Fruit fly (Drosophila melanogaster) whole organism, embryonic: ENCODE data around the gene sicily.
A peak's percentile ranks its signal among the peaks of the same experiment; 100 is the strongest.

ENCODE experiments used
- Asciz ChIP-seq: fragments of 200-800 bp; sonication (Bioruptor generic); optimal IDR thresholded peaks from 2 replicates; lab custom pipeline; 2017; ENCODE audit warnings: missing biosample characterization, mild to moderate bottlenecking, missing genetic modification characterization, missing genetic modification reagents
- BEAF-32 ChIP-seq: fragments of 200-800 bp; sonication (Bioruptor generic); optimal IDR thresholded peaks from 3 replicates; lab custom pipeline; 2017; ENCODE audit warnings: missing biosample characterization, missing genetic modification characterization, mild to moderate bottlenecking, moderate library complexity, missing genetic modification reagents
- Blimp-1 ChIP-seq: fragments of 200-800 bp; sonication (Bioruptor generic); optimal IDR thresholded peaks from 3 replicates; lab custom pipeline; 2018; ENCODE audit warnings: missing biosample characterization, missing genetic modification characterization, mild to moderate bottlenecking, moderate library complexity, missing genetic modification reagents
- CG10267 ChIP-seq: fragments of 200-800 bp; sonication (Bioruptor generic); optimal IDR thresholded peaks from 2 replicates; lab custom pipeline; 2018; ENCODE audit warnings: missing biosample characterization, mild to moderate bottlenecking, missing genetic modification characterization, moderate library complexity
- CG13287 ChIP-seq: fragments of 200-800 bp; sonication (Bioruptor generic); IDR thresholded peaks from 2 replicates; pipeline ENCODE4 v1.3.6; 2022; ENCODE audit warnings: missing biosample characterization, missing genetic modification characterization; ENCODE audit not compliant: partially characterized antibody
- CG13424 ChIP-seq: fragments of 200-800 bp; sonication (Bioruptor generic); optimal IDR thresholded peaks from 2 replicates; lab custom pipeline; 2019; ENCODE audit warnings: missing biosample characterization, mild to moderate bottlenecking, missing genetic modification characterization, moderate library complexity
- CG13624 ChIP-seq: fragments of 200-800 bp; sonication (Bioruptor generic); optimal IDR thresholded peaks from 2 replicates; lab custom pipeline; 2016; ENCODE audit warnings: missing biosample characterization, missing genetic modification characterization
- CG14965 ChIP-seq: fragments of 200-800 bp; sonication (Bioruptor generic); optimal IDR thresholded peaks from 2 replicates; lab custom pipeline; 2016; ENCODE audit warnings: missing biosample characterization, missing genetic modification characterization, borderline replicate concordance
- CG17186 ChIP-seq: fragments of 200-800 bp; sonication (Bioruptor generic); optimal IDR thresholded peaks from 3 replicates; lab custom pipeline; 2017; ENCODE audit warnings: missing biosample characterization, missing genetic modification reagents, missing genetic modification characterization
- CG17359 ChIP-seq: fragments of 200-800 bp; sonication (Bioruptor generic); optimal IDR thresholded peaks from 3 replicates; lab custom pipeline; 2018; ENCODE audit warnings: missing biosample characterization, mild to moderate bottlenecking, missing genetic modification characterization, moderate library complexity
- CG2129 ChIP-seq: fragments of 200-800 bp; sonication (Bioruptor generic); IDR thresholded peaks from 2 replicates; pipeline ENCODE4 v1.3.6; 2022; ENCODE audit warnings: missing biosample characterization, missing genetic modification characterization; ENCODE audit not compliant: partially characterized antibody
- CG32532 ChIP-seq: fragments of 200-800 bp; sonication (Bioruptor generic); IDR thresholded peaks from 2 replicates; pipeline ENCODE4 v1.3.6; 2022; ENCODE audit warnings: missing biosample characterization, missing genetic modification characterization
- CG3281 ChIP-seq: fragments of 200-800 bp; sonication (Bioruptor generic); optimal IDR thresholded peaks from 3 replicates; lab custom pipeline; 2017; ENCODE audit warnings: missing biosample characterization, mild to moderate bottlenecking, missing genetic modification characterization
- CG34422 ChIP-seq: fragments of 200-800 bp; sonication (Bioruptor generic); IDR thresholded peaks from 3 replicates; pipeline ENCODE4 v1.3.6; 2022; ENCODE audit warnings: missing biosample characterization, missing genetic modification characterization
- CG3847 ChIP-seq: fragments of 200-800 bp; sonication (Bioruptor generic); IDR thresholded peaks from 2 replicates; pipeline ENCODE4 v1.3.6; 2022; ENCODE audit warnings: missing biosample characterization, missing genetic modification characterization
- CG4360 ChIP-seq: fragments of 200-800 bp; sonication (Bioruptor generic); IDR thresholded peaks from 2 replicates; pipeline ENCODE4 v1.3.6; 2022; ENCODE audit warnings: missing biosample characterization, missing genetic modification characterization
- CG4404 ChIP-seq: fragments of 200-800 bp; sonication (Bioruptor generic); IDR thresholded peaks from 2 replicates; pipeline ENCODE4 v1.3.6; 2022; ENCODE audit warnings: missing biosample characterization, missing genetic modification characterization
- CG6689 ChIP-seq: fragments of 200-800 bp; sonication (Bioruptor generic); IDR thresholded peaks from 2 replicates; pipeline ENCODE4 v1.3.6; 2022; ENCODE audit warnings: missing biosample characterization, missing genetic modification characterization
- CG6791 ChIP-seq: fragments of 200-800 bp; sonication (Bioruptor generic); IDR thresholded peaks from 3 replicates; pipeline ENCODE4 v1.3.6; 2022; ENCODE audit warnings: missing biosample characterization, missing genetic modification characterization; ENCODE audit not compliant: partially characterized antibody
- Dll ChIP-seq: fragments of 200-800 bp; sonication (Bioruptor generic); IDR thresholded peaks from 4 replicates; pipeline ENCODE4 v1.3.6; 2022; ENCODE audit warnings: missing biosample characterization, missing genetic modification characterization; ENCODE audit not compliant: partially characterized antibody
- Doc3 ChIP-seq: fragments of 200-800 bp; sonication (Bioruptor generic); IDR thresholded peaks from 3 replicates; pipeline ENCODE4 v1.3.6; 2022; ENCODE audit warnings: missing biosample characterization, missing genetic modification characterization; ENCODE audit not compliant: partially characterized antibody
- Ets65A ChIP-seq: fragments of 200-800 bp; sonication (Bioruptor generic); peaks from one replicate; lab custom pipeline; 2016; ENCODE audit warnings: missing biosample characterization, missing genetic modification characterization
- Hr3 ChIP-seq: fragments of 200-800 bp; sonication (Bioruptor generic); optimal IDR thresholded peaks from 3 replicates; lab custom pipeline; 2016; ENCODE audit warnings: missing biosample characterization, missing genetic modification characterization
- Hr78 ChIP-seq, 2 experiments: fragments of 200-800 bp in 1 of 2; fragments of >200 bp in 1 of 2; sonication (Bioruptor generic) in 1 of 2; optimal IDR thresholded peaks; 2 replicates each; lab custom pipeline; 2017 to 2019; ENCODE audit warnings: missing biosample characterization in 2 of 2, missing genetic modification characterization in 2 of 2, mild to moderate bottlenecking in 1 of 2, moderate library complexity in 1 of 2
- Nf-YA ChIP-seq: fragments of 200-800 bp; sonication (Bioruptor generic); IDR thresholded peaks from 2 replicates; pipeline ENCODE4 v1.3.6; 2022; ENCODE audit warnings: missing biosample characterization, missing genetic modification characterization
- Opbp ChIP-seq: fragments of 200-800 bp; sonication (Bioruptor generic); IDR thresholded peaks from 3 replicates; pipeline ENCODE4 v1.3.6; 2022; ENCODE audit warnings: missing biosample characterization, missing genetic modification characterization; ENCODE audit not compliant: partially characterized antibody
- Scr ChIP-seq: fragments of 200-800 bp; sonication (Bioruptor generic); IDR thresholded peaks from 2 replicates; pipeline ENCODE4 v1.3.6; 2022; ENCODE audit warnings: missing biosample characterization, missing genetic modification characterization; ENCODE audit not compliant: partially characterized antibody
- Sry-β ChIP-seq: fragments of 200-800 bp; sonication (Bioruptor generic); optimal IDR thresholded peaks from 2 replicates; lab custom pipeline; 2018; ENCODE audit warnings: missing biosample characterization, mild to moderate bottlenecking, missing genetic modification characterization, moderate library complexity
- ab ChIP-seq: fragments of 200-800 bp; sonication (Bioruptor generic); optimal IDR thresholded peaks from 2 replicates; lab custom pipeline; 2016; ENCODE audit warnings: missing biosample characterization, missing genetic modification characterization
- amos ChIP-seq: fragments of 200-800 bp; sonication (Bioruptor generic); IDR thresholded peaks from 2 replicates; pipeline ENCODE4 v1.3.6; 2022; ENCODE audit warnings: missing biosample characterization, missing genetic modification characterization; ENCODE audit not compliant: partially characterized antibody
- bbx ChIP-seq: fragments of 200-800 bp; sonication (Bioruptor generic); IDR thresholded peaks from 2 replicates; pipeline ENCODE4 v1.3.6; 2022; ENCODE audit warnings: missing biosample characterization, missing genetic modification characterization; ENCODE audit not compliant: partially characterized antibody
- dan ChIP-seq: fragments of 200-800 bp; sonication (Bioruptor generic); IDR thresholded peaks from 2 replicates; pipeline ENCODE4 v1.3.6; 2022; ENCODE audit warnings: missing biosample characterization, missing genetic modification characterization
- dm ChIP-seq: fragments of 200-800 bp; sonication (Bioruptor generic); optimal IDR thresholded peaks from 3 replicates; lab custom pipeline; 2016; ENCODE audit warnings: missing biosample characterization, missing genetic modification characterization
- gce ChIP-seq: fragments of 200-800 bp; sonication (Bioruptor generic); IDR thresholded peaks from 3 replicates; pipeline ENCODE4 v1.3.6; 2022; ENCODE audit warnings: missing biosample characterization, missing genetic modification characterization
- gro ChIP-seq: fragments of 200-800 bp; sonication (Bioruptor generic); optimal IDR thresholded peaks from 2 replicates; lab custom pipeline; 2016; ENCODE audit warnings: missing biosample characterization, missing genetic modification characterization
- inv ChIP-seq: fragments of 200-800 bp; sonication (Bioruptor generic); IDR thresholded peaks from 2 replicates; pipeline ENCODE4 v1.3.6; 2022; ENCODE audit warnings: missing biosample characterization, missing genetic modification characterization; ENCODE audit not compliant: partially characterized antibody
- mirr ChIP-seq: fragments of 200-800 bp; sonication (Bioruptor generic); optimal IDR thresholded peaks from 3 replicates; lab custom pipeline; 2018; ENCODE audit warnings: missing biosample characterization, mild to moderate bottlenecking, missing genetic modification characterization
- phol ChIP-seq: fragments of 200-800 bp; sonication (Bioruptor generic); optimal IDR thresholded peaks from 3 replicates; lab custom pipeline; 2018; ENCODE audit warnings: missing biosample characterization, mild to moderate bottlenecking, missing genetic modification characterization, moderate library complexity
- pnt ChIP-seq: fragments of 200-800 bp; sonication (Bioruptor generic); optimal IDR thresholded peaks from 3 replicates; lab custom pipeline; 2016; ENCODE audit warnings: missing biosample characterization, missing genetic modification characterization
- row ChIP-seq: fragments of 200-800 bp; sonication (Bioruptor generic); IDR thresholded peaks from 3 replicates; pipeline ENCODE4 v1.3.6; 2022; ENCODE audit warnings: missing biosample characterization, missing genetic modification characterization
- unc-4 ChIP-seq: fragments of 200-800 bp; sonication (Bioruptor generic); IDR thresholded peaks from 2 replicates; pipeline ENCODE4 v1.3.6; 2022; ENCODE audit warnings: missing biosample characterization, missing genetic modification characterization; ENCODE audit not compliant: partially characterized antibody
- zen ChIP-seq: fragments of 200-800 bp; sonication (Bioruptor generic); optimal IDR thresholded peaks from 3 replicates; lab custom pipeline; 2018; ENCODE audit warnings: missing biosample characterization, mild to moderate bottlenecking, missing genetic modification characterization, moderate library complexity

Gene sicily

DNA sequence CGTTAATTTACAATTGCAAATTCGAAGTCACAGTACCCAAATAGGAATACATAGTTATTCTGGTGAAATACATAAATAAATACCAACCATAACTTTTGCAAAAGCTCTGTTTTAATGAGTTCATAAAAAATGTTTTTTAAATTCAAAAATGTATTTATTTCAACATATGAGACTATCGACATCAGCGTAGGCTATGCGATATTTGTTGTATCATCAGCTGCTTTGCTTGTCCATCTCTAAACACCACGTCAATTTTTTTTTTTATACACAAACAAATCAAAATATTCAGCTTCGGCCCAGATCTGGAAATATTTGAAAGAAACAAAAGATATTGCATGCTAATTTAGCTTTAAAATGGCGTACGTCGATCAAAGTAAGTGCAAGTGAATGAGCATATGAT lies 3.4 kb upstream of the sicily start, which contains the start of gene CG1840 (continued):
- no peak for TF ChIP-seq CG6689 (GFP tag; lab: Robert Waterston, UW)
- peak; percentile 80 for TF ChIP-seq unc-4
- peak; percentile 65 for TF ChIP-seq CG17359 (tag; lab: Kevin White, UChicago)
- peak; percentile 22; the same call in 1 of the 2 replicates for TF ChIP-seq CG32532

DNA sequence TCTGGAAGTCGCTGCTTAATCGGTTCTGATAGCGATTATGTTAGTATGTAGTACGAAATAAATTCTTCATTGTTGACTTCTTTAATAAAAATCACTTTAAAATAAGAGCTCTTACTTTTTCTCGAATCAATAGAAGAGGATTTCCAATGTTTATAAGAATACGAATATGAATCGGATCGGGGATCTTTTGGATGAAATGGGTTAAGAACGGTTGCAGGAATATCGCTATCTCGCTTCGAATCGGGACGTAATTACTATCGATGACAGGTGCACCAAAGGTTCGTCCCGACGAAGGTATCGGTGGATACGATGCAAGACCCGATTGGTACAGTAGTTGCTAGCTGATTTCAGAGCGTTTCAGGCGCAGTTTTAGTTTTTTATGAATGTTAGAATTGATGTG lies 2.1 kb downstream of the sicily start, which contains the start of gene wisp:
Gene wisp (plus strand): TSS at position 301 of the 400 bp plus-strand sequence.
- TF ChIP-seq CG3281 (GFP tag; lab: Kevin White, UChicago) (no peak), Nf-YA (GFP tag; lab: Robert Waterston, UW) (no peak), amos (GFP tag; lab: Robert Waterston, UW) (peak; percentile 37; the same call in 1 of the 2 replicates), BEAF-32 (GFP tag; lab: Kevin White, UChicago) (peak; percentile 21), zen (tag; lab: Kevin White, UChicago) (peak; percentile 19)
- TF ChIP-seq, all 482 proteins: peak for 3

DNA sequence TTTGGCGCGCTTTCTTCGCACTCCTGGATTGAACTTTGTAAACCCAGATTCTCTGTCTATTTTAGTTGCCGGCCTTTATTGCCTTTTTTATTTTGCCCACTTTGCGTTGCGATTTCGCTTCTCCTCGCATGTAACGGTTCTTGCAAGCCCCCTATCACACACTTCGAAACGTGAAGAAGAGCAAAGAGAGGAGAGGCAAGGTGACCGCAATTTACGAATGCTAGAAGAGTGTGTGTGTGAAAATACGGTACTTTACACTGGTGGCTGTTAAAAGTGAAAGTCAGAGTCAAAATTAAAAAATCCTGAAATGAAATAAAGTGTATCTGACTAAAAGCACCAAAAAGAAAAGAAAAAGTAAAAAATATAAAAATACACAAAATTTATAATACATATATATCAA lies 2.7 kb downstream of the sicily start:
- TF ChIP-seq Hr78 (GFP tag; optimal IDR thresholded peaks at IDR 0.05; lab: Kevin White, UChicago) (no peak), dan (GFP tag; lab: Robert Waterston, UW) (no peak), dm (no peak), Blimp-1 (GFP tag; lab: Kevin White, UChicago) (peak; percentile 64), CG4404 (no peak)

DNA sequence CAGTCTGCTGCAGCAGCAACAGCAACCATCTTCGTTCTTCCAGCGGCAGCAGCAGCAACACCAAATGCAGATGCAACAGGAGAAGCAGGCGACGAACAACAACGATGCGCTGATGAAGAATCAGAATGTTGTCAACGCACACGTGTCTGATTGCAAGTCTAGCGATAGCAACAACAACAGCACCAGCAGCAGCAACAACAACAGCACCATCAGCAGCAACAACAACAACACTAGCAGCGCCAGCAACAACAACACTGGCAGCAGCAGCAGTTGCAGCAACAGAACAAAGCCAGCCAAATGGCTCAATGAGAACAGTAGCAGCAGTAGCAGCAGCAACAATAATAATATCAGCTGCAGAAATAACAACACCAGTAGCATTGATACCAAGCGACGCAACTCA lies 3.6 kb downstream of the sicily start:
- no peak for TF ChIP-seq Asciz (GFP tag; lab: Kevin White, UChicago)
- peak; percentile 24 for TF ChIP-seq Ets65A
- no peak for TF ChIP-seq CG13424 (tag; lab: Kevin White, UChicago)
- TF ChIP-seq CG14965 (GFP tag; lab: Kevin White, UChicago), result no peak
- TF ChIP-seq CG4360 (GFP tag; lab: Robert Waterston, UW), result peak; percentile 92

DNA sequence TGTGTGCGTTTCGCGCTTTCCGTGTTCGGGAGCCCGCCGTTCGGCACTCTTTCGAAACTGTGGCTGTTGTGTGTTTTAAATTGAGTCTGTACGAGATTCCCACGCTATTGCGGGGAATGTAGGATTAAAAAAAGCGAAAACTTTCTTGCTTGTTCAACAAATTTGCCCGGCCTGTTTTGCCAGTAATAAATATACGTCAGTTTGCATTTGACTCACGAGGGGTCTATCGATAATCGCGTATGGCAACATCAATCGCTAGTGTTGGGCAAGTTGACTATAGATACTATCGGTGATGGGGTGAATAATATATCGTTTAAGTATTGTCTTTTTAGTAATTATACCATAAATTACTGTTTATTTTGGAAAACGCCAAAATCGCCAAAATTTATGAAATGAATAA lies 13.6 kb downstream of the sicily start, which contains the start of gene Upf1:
Gene Upf1 (minus strand): TSS at position 228 of the 400 bp plus-strand sequence.
- TF ChIP-seq CG2129 (GFP tag; lab: Robert Waterston, UW) (peak; percentile 79), CG13287 (GFP tag; lab: Robert Waterston, UW) (peak; percentile 90), gce (GFP tag; lab: Robert Waterston, UW) (no peak), Scr (GFP tag; lab: Robert Waterston, UW) (peak; percentile 90), Hr3 (GFP tag; lab: Kevin White, UChicago) (peak; percentile 3), Sry-β (peak; percentile 80), pnt (GFP tag; lab: Kevin White, UChicago) (no peak), Doc3 (GFP tag; lab: Robert Waterston, UW) (peak; percentile 83), gro (GFP tag; lab: Kevin White, UChicago) (no peak), inv (peak; percentile 92), Ets65A (peak; percentile 47), Dll (GFP tag; lab: Robert Waterston, UW) (peak; percentile 89), bbx (GFP tag; lab: Robert Waterston, UW) (peak; percentile 93), CG13624 (peak; percentile 6), row (GFP tag; lab: Robert Waterston, UW) (peak; percentile 87), Opbp (GFP tag; lab: Robert Waterston, UW) (peak; percentile 94), CG3847 (GFP tag; lab: Robert Waterston, UW) (peak; percentile 41; the same call in 1 of the 2 replicates), CG17186 (GFP tag; lab: Kevin White, UChicago) (peak; percentile 22), mirr (GFP tag; lab: Kevin White, UChicago) (no peak), phol (peak; percentile 17), CG10267 (peak; percentile 82), ab (GFP tag; lab: Kevin White, UChicago) (no peak), CG34422 (peak; percentile 26; the same call in 2 of the 3 replicates), CG6791 (GFP tag; lab: Robert Waterston, UW) (peak; percentile 95)
